Fruit fly (Drosophila melanogaster): ENCODE results near the gene CG31093.

Gene CG31093

dm6 chr3R:25762005-25762764, 28.1 kb downstream of the CG31093 start:
- no peak for TF ChIP-seq fkh (GFP tag; optimal IDR thresholded peaks at IDR 0.05)
- no peak for TF ChIP-seq Ets21C (GFP tag; optimal IDR thresholded peaks at IDR 0.05)
- no peak for TF ChIP-seq esn (GFP tag; optimal IDR thresholded peaks at IDR 0.05)
- no peak for TF ChIP-seq CG8319 (GFP tag; optimal IDR thresholded peaks at IDR 0.05)
- TF ChIP-seq fd59A (GFP tag; optimal IDR thresholded peaks at IDR 0.05), result no peak
- TF ChIP-seq achi (GFP tag; optimal IDR thresholded peaks at IDR 0.05), result no peak
- TF ChIP-seq ss (GFP tag; optimal IDR thresholded peaks at IDR 0.05), result no peak
- no peak for TF ChIP-seq Sox14 (GFP tag; optimal IDR thresholded peaks at IDR 0.05)
- TF ChIP-seq dac (GFP tag; optimal IDR thresholded peaks at IDR 0.05), result no peak
- no peak for TF ChIP-seq CG34406 (GFP tag; optimal IDR thresholded peaks at IDR 0.05)
- no peak for TF ChIP-seq svp (GFP tag)
- no peak for TF ChIP-seq topi (GFP tag; optimal IDR thresholded peaks at IDR 0.05)
- TF ChIP-seq CG11294 (GFP tag; IDR thresholded peaks at IDR 0.05), result no peak
- TF ChIP-seq CG8632 (GFP tag; optimal IDR thresholded peaks at IDR 0.05), result no peak

dm6 chr3R:25760190-25760589, 30.1 kb downstream of the CG31093 start:
- no peak for TF ChIP-seq Lpt (GFP tag; optimal IDR thresholded peaks at IDR 0.05)
- no peak for TF ChIP-seq fkh (GFP tag; optimal IDR thresholded peaks at IDR 0.05)
- TF ChIP-seq CG16779 (tag; optimal IDR thresholded peaks at IDR 0.05), result no peak
- TF ChIP-seq esn (GFP tag; optimal IDR thresholded peaks at IDR 0.05), result no peak
- no peak for TF ChIP-seq Hr39 (GFP tag; optimal IDR thresholded peaks at IDR 0.05)
- peak; percentile 42 for TF ChIP-seq CG6276 (GFP tag; optimal IDR thresholded peaks at IDR 0.05)
- TF ChIP-seq ss (GFP tag; optimal IDR thresholded peaks at IDR 0.05), result peak in 1 of 2 experiments; percentile 1
- peak; percentile 43 for TF ChIP-seq svp (GFP tag)
- TF ChIP-seq CG6163 (GFP tag; IDR thresholded peaks at IDR 0.05), result peak; percentile 46; the same call in 2 of the 3 replicates
- TF ChIP-seq topi (GFP tag; optimal IDR thresholded peaks at IDR 0.05), result no peak
- no peak for TF ChIP-seq Eip75B (GFP tag; optimal IDR thresholded peaks at IDR 0.05)
- TF ChIP-seq CG32006 (GFP tag; optimal IDR thresholded peaks at IDR 0.05), result peak; percentile 17
- TF ChIP-seq CG8119 (GFP tag; IDR thresholded peaks at IDR 0.05), result peak; percentile 52; the same call in 2 of the 3 replicates
- TF ChIP-seq eg (GFP tag; IDR thresholded peaks at IDR 0.05), result peak; percentile 73
- no peak for TF ChIP-seq CG10669 (GFP tag; optimal IDR thresholded peaks at IDR 0.05)
- peak; percentile 49 for TF ChIP-seq CG15336 (GFP tag; IDR thresholded peaks at IDR 0.05)

- TF ChIP-seq CG6792 (GFP tag; optimal IDR thresholded peaks at IDR 0.05), result no peak
- peak; percentile 49; the same call in 2 of the 3 replicates for TF ChIP-seq CG8119 (GFP tag; IDR thresholded peaks at IDR 0.05)
- TF ChIP-seq CG8632 (GFP tag; optimal IDR thresholded peaks at IDR 0.05), result peak; percentile 60
- TF ChIP-seq CG11762 (GFP tag; optimal IDR thresholded peaks at IDR 0.05; ENCODE audit: insufficient read depth), result no peak
- TF ChIP-seq Sox15 (GFP tag; optimal IDR thresholded peaks at IDR 0.05), result no peak
- peak; percentile 41 for TF ChIP-seq Eip78C (GFP tag)
- TF ChIP-seq CG6276 (GFP tag; optimal IDR thresholded peaks at IDR 0.05), result peak; percentile 50
- peak; percentile 52 for TF ChIP-seq net (GFP tag; optimal IDR thresholded peaks at IDR 0.05)
- peak; percentile 36; the same call in 1 of the 2 replicates for TF ChIP-seq CG15336 (GFP tag; IDR thresholded peaks at IDR 0.05)
- peak; percentile 8 for TF ChIP-seq vri (GFP tag; optimal IDR thresholded peaks at IDR 0.05)
- TF ChIP-seq pdm3 (GFP tag; optimal IDR thresholded peaks at IDR 0.05), result peak; percentile 28
- TF ChIP-seq eg (GFP tag; IDR thresholded peaks at IDR 0.05), result peak; percentile 76
- no peak for TF ChIP-seq CG4318 (GFP tag; optimal IDR thresholded peaks at IDR 0.05)
- no peak for TF ChIP-seq topi (GFP tag; optimal IDR thresholded peaks at IDR 0.05)
- TF ChIP-seq acj6 (GFP tag; optimal IDR thresholded peaks at IDR 0.05), result peak; percentile 20
- TF ChIP-seq CG34406 (GFP tag; optimal IDR thresholded peaks at IDR 0.05), result peak; percentile 38
Observed at dm6 chr3R:25759430-25759829, 30.8 kb downstream of the CG31093 start.

All from whole organism, prepupa.